Worm (Caenorhabditis elegans) whole organism, young adult: Measurements from ENCODE around the gene clec-66.

Experiments
- B0261.1 ChIP-seq: sonication (generic microtip); optimal IDR thresholded peaks from 2 replicates; lab custom pipeline; 2016; ENCODE audit warnings: mild to moderate bottlenecking, missing genetic modification characterization, moderate library complexity, missing compliant biosample characterization
- F10E7.11 ChIP-seq: sonication (generic microtip); optimal IDR thresholded peaks from 2 replicates; lab custom pipeline; 2017; ENCODE audit warnings: mild to moderate bottlenecking, missing genetic modification characterization, moderate library complexity, missing compliant biosample characterization
- F22D6.2 ChIP-seq: sonication (generic microtip); optimal IDR thresholded peaks from 2 replicates; lab custom pipeline; 2016; ENCODE audit warnings: mild to moderate bottlenecking, missing genetic modification characterization, missing compliant biosample characterization
- F33H1.4 ChIP-seq: fragments of 200-800 bp; sonication (Bioruptor generic); IDR thresholded peaks from 2 replicates; pipeline ENCODE4 v1.3.6; 2022; ENCODE audit warnings: missing genetic modification reagents, missing genetic modification characterization, missing compliant biosample characterization
- F39B2.1 ChIP-seq: fragments of 200-800 bp; sonication (Bioruptor generic); IDR thresholded peaks from 2 replicates; pipeline ENCODE4 v1.3.6; 2022; ENCODE audit warnings: missing genetic modification reagents, missing genetic modification characterization, missing compliant biosample characterization
- F52B5.7 ChIP-seq: sonication (generic microtip); optimal IDR thresholded peaks from 2 replicates; lab custom pipeline; 2016; ENCODE audit warnings: mild to moderate bottlenecking, missing genetic modification characterization, missing compliant biosample characterization
- K12H6.12 ChIP-seq: fragments of 200-800 bp; sonication (Bioruptor generic); optimal IDR thresholded peaks from 2 replicates; lab custom pipeline; 2018; ENCODE audit warnings: mild to moderate bottlenecking, missing genetic modification characterization, missing compliant biosample characterization
- T26A5.8 ChIP-seq: sonication (generic microtip); optimal IDR thresholded peaks from 2 replicates; lab custom pipeline; 2016; ENCODE audit warnings: missing genetic modification characterization, missing compliant biosample characterization
- Y53G8AR.9 ChIP-seq: fragments of 200-800 bp; sonication (Bioruptor generic); conservative IDR thresholded peaks from 2 replicates; pipeline ENCODE4 v1.3.6; 2022; ENCODE audit warnings: missing genetic modification reagents, missing genetic modification characterization, missing compliant biosample characterization
- Y67H2A.10 ChIP-seq: fragments of 200-800 bp; sonication (Bioruptor generic); conservative IDR thresholded peaks from 2 replicates; pipeline ENCODE4 v1.3.6; 2022; ENCODE audit warnings: missing genetic modification reagents, missing genetic modification characterization, missing compliant biosample characterization
- aptf-2 ChIP-seq: fragments of 200-800 bp; sonication (Bioruptor generic); conservative IDR thresholded peaks from 2 replicates; pipeline ENCODE4 v1.3.6; 2022; ENCODE audit warnings: missing genetic modification reagents, missing genetic modification characterization, missing compliant biosample characterization
- attf-5 ChIP-seq: fragments of 200-800 bp; sonication (Bioruptor generic); optimal IDR thresholded peaks from 2 replicates; lab custom pipeline; 2018; ENCODE audit warnings: mild to moderate bottlenecking, missing genetic modification characterization, missing compliant biosample characterization
- attf-6 ChIP-seq: fragments of 200-800 bp; sonication (Bioruptor generic); IDR thresholded peaks from 2 replicates; pipeline ENCODE4 v1.3.6; 2022; ENCODE audit warnings: missing genetic modification reagents, missing genetic modification characterization, missing compliant biosample characterization
- ccch-3 ChIP-seq: fragments of 200-800 bp; sonication (Bioruptor generic); optimal IDR thresholded peaks from 2 replicates; lab custom pipeline; 2018; ENCODE audit warnings: mild to moderate bottlenecking, missing genetic modification characterization, missing compliant biosample characterization
- cebp-1 ChIP-seq, 2 experiments: fragments of 200-800 bp in 1 of 2; sonication (Bioruptor generic) in 1 of 2; sonication (generic microtip) in 1 of 2; IDR thresholded peaks in 1 of 2; optimal IDR thresholded peaks in 1 of 2; 2 replicates each; pipeline versions ENCODE4 v1.3.6 to Lab custom; 2017 to 2022; ENCODE audit warnings: missing compliant biosample characterization in 2 of 2, missing genetic modification characterization in 2 of 2, mild to moderate bottlenecking in 1 of 2, missing genetic modification reagents in 1 of 2, moderate library complexity in 1 of 2
- cebp-2 ChIP-seq: fragments of 200-800 bp; sonication (Bioruptor generic); IDR thresholded peaks from 2 replicates; pipeline ENCODE4 v1.3.6; 2022; ENCODE audit warnings: missing genetic modification characterization, missing compliant biosample characterization
- ceh-40 ChIP-seq: fragments of 200-800 bp; sonication (Bioruptor generic); IDR thresholded peaks from 2 replicates; pipeline ENCODE4 v1.3.6; 2022; ENCODE audit warnings: missing genetic modification characterization, missing compliant biosample characterization
- ceh-91 ChIP-seq: fragments of 200-800 bp; sonication (Bioruptor generic); IDR thresholded peaks from 2 replicates; pipeline ENCODE4 v1.3.6; 2022; ENCODE audit warnings: missing genetic modification reagents, missing genetic modification characterization, missing compliant biosample characterization
- die-1 ChIP-seq: sonication (generic microtip); optimal IDR thresholded peaks from 2 replicates; lab custom pipeline; 2016; ENCODE audit warnings: missing genotype, mild to moderate bottlenecking, missing genetic modification characterization, missing compliant biosample characterization
- ekl-4 ChIP-seq: fragments of 200-800 bp; sonication (Bioruptor generic); IDR thresholded peaks from 2 replicates; pipeline ENCODE4 v1.3.6; 2022; ENCODE audit warnings: missing genetic modification reagents, missing genetic modification characterization, missing compliant biosample characterization
- hlh-26 ChIP-seq: fragments of 200-800 bp; sonication (Bioruptor generic); conservative IDR thresholded peaks from 2 replicates; pipeline ENCODE4 v1.3.6; 2022; ENCODE audit warnings: missing genetic modification reagents, missing genetic modification characterization, missing compliant biosample characterization
- hmg-1.2 ChIP-seq: fragments of 200-800 bp; sonication (Bioruptor generic); IDR thresholded peaks from 2 replicates; pipeline ENCODE4 v1.3.6; 2022; ENCODE audit warnings: missing genetic modification reagents, missing genetic modification characterization, missing compliant biosample characterization
- hrde-1 ChIP-seq: sonication (generic microtip); optimal IDR thresholded peaks from 2 replicates; lab custom pipeline; 2016; ENCODE audit warnings: missing genetic modification characterization, mild to moderate bottlenecking, missing compliant biosample characterization, moderate library complexity, missing genotype, missing genetic modification reagents, borderline replicate concordance
- hsf-1 ChIP-seq: fragments of 200-800 bp; sonication (Bioruptor generic); IDR thresholded peaks from 2 replicates; pipeline ENCODE4 v1.3.6; 2022; ENCODE audit warnings: missing genetic modification reagents, missing genetic modification characterization, missing compliant biosample characterization
- let-526 ChIP-seq: fragments of 200-800 bp; sonication (Bioruptor generic); IDR thresholded peaks from 2 replicates; pipeline ENCODE4 v1.3.6; 2022; ENCODE audit warnings: missing genetic modification reagents, missing genetic modification characterization, missing compliant biosample characterization
- lin-54 ChIP-seq: fragments of 200-800 bp; sonication (Bioruptor generic); optimal IDR thresholded peaks from 2 replicates; lab custom pipeline; 2018; ENCODE audit warnings: mild to moderate bottlenecking, missing genetic modification characterization, missing compliant biosample characterization
- madf-3 ChIP-seq: fragments of 200-800 bp; sonication (Bioruptor generic); IDR thresholded peaks from 2 replicates; pipeline ENCODE4 v1.3.6; 2022; ENCODE audit warnings: missing genetic modification reagents, missing genetic modification characterization, missing compliant biosample characterization
- madf-6 ChIP-seq: fragments of 200-800 bp; sonication (Bioruptor generic); IDR thresholded peaks from 2 replicates; pipeline ENCODE4 v1.3.6; 2022; ENCODE audit warnings: missing genetic modification reagents, missing genetic modification characterization, missing compliant biosample characterization
- nfyb-1 ChIP-seq: fragments of 200-800 bp; sonication (Bioruptor generic); IDR thresholded peaks from 2 replicates; pipeline ENCODE4 v1.3.6; 2022; ENCODE audit warnings: missing genetic modification reagents, missing genetic modification characterization, missing compliant biosample characterization
- nhr-179 ChIP-seq: sonication (generic microtip); optimal IDR thresholded peaks from 2 replicates; lab custom pipeline; 2016; ENCODE audit warnings: mild to moderate bottlenecking, missing genetic modification characterization, missing compliant biosample characterization
- nhr-80 ChIP-seq: sonication (generic microtip); optimal IDR thresholded peaks from 2 replicates; lab custom pipeline; 2016; ENCODE audit warnings: missing genetic modification characterization, missing compliant biosample characterization
- rpc-1 ChIP-seq, 2 experiments: fragments of 150-350 bp in 1 of 2; sonication (generic microtip) in 1 of 2; optimal IDR thresholded peaks; 2 replicates each; lab custom pipeline; 2014 to 2018; ENCODE audit warnings: missing biosample characterization in 1 of 2, missing genetic modification characterization in 1 of 2, missing genetic modification reagents in 1 of 2, missing genotype in 1 of 2
- sea-2 ChIP-seq: fragments of 200-800 bp; sonication (Bioruptor generic); IDR thresholded peaks from 2 replicates; pipeline ENCODE4 v1.3.6; 2022; ENCODE audit warnings: missing genetic modification characterization, missing compliant biosample characterization
- snpc-1.3 ChIP-seq: sonication (generic microtip); optimal IDR thresholded peaks from 2 replicates; lab custom pipeline; 2017; ENCODE audit warnings: missing genetic modification characterization, mild to moderate bottlenecking, missing compliant biosample characterization, antibody characterized with exemption, moderate library complexity, missing genotype, missing genetic modification reagents; ENCODE audit not compliant: insufficient read depth
- sptf-2 ChIP-seq: fragments of 200-800 bp; sonication (Bioruptor generic); optimal IDR thresholded peaks from 2 replicates; lab custom pipeline; 2018; ENCODE audit warnings: mild to moderate bottlenecking, missing genetic modification characterization, missing compliant biosample characterization
- ztf-18 ChIP-seq: sonication (generic microtip); optimal IDR thresholded peaks from 2 replicates; lab custom pipeline; 2016; ENCODE audit warnings: missing genotype, mild to moderate bottlenecking, missing genetic modification characterization, missing compliant biosample characterization
- ztf-3 ChIP-seq: fragments of 200-800 bp; sonication (Bioruptor generic); optimal IDR thresholded peaks from 2 replicates; lab custom pipeline; 2018; ENCODE audit warnings: mild to moderate bottlenecking, missing genetic modification characterization, missing compliant biosample characterization

clec-66 gene

DNA sequence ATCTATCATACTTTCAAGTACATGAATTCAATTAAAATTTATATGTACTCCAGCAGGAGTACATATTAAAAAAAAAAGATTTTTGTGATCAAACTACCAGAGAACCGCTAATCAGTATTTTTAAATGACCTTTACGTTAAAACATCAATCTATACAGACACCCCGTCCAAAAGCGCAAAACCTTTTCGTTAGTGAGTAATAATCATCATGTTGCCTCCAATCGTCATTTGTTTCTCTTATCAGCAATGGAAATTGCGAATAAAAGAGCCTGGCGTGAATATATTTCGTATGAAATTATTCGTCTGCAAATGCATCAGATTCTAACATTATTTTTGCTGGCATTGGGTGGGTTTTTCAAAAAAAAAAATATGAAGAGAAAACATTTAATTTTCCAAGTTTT lies at the start of gene clec-66:
Gene clec-66, plus strand, starts transcription at position 225 of the 400 bp plus-strand sequence.
- TF ChIP-seq nhr-80 = peak; percentile 70
- TF ChIP-seq ceh-91 (GFP tag; lab: Robert Waterston, UW) = no peak

DNA sequence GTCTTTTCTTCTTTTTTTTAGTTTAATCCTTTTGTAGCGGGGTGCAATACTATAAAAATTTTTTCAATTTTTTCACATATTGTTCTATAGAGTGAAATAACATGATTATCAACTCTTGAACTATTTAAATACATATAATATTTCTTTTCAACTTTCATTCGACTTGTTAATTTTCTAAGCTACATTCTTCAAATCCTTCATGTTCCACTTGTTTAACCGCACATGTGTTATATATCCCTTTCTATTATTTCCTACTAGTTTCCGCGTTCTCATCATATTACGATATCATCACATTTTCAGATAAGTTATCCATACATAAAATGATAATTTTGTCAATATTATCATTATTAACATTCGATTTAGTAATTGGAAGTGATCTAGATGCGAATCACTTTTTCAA lies 48.3 kb upstream of the clec-66 start, which contains the start of gene Y46G5A.29:
Gene Y46G5A.29, plus strand, starts transcription at position 301 of the 400 bp plus-strand sequence.
- TF ChIP-seq F39B2.1 (GFP tag; lab: Robert Waterston, UW) (no peak), snpc-1.3 (no peak), F10E7.11 (no peak), B0261.1 (tag; lab: Kevin White, UChicago) (no peak), hrde-1 (tag; lab: Kevin White, UChicago) (no peak), lin-54 (GFP tag; lab: Kevin White, UChicago) (no peak), ztf-3 (GFP tag; lab: Kevin White, UChicago) (no peak), cebp-2 (GFP tag; lab: Robert Waterston, UW) (no peak), Y53G8AR.9 (GFP tag; lab: Robert Waterston, UW) (no peak), ztf-18 (tag; lab: Kevin White, UChicago) (no peak), ceh-40 (GFP tag; lab: Robert Waterston, UW) (no peak), sptf-2 (GFP tag; lab: Kevin White, UChicago) (no peak), rpc-1 (optimal IDR thresholded peaks at IDR 0.05; lab: Kevin White, UChicago) (no peak), rpc-1 (tag; optimal IDR thresholded peaks at IDR 0.05; lab: Kevin White, UChicago) (no peak), hlh-26 (no peak)

DNA sequence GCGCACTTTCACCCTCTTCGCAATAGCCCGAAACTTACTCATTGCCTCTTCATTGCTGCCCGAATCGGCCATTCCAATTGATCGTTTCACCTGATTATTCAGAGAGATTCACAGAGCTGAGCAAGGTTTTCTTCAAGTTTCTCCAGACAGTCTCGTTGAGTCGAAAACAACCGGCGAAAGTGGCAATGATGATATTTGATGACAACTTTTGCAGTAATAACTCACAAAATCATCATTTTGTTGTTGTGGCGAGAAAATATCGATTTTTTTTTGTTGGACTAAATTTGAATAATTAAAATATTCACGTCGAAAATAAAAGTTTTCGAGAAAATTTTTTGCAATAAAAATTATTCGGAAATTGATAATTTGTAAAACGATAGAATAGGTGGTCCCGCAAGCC lies 38.6 kb upstream of the clec-66 start, which contains the start of gene snf-5:
Gene snf-5, minus strand, starts transcription at position 182 of the 400 bp plus-strand sequence.
- TF ChIP-seq snpc-1.3 (no peak), ztf-3 (GFP tag; lab: Kevin White, UChicago) (no peak), K12H6.12 (no peak), cebp-1 (GFP tag; IDR thresholded peaks at IDR 0.05; lab: Robert Waterston, UW) (no peak), cebp-1 (tag; optimal IDR thresholded peaks at IDR 0.05; lab: Kevin White, UChicago) (no peak), F22D6.2 (no peak)

DNA sequence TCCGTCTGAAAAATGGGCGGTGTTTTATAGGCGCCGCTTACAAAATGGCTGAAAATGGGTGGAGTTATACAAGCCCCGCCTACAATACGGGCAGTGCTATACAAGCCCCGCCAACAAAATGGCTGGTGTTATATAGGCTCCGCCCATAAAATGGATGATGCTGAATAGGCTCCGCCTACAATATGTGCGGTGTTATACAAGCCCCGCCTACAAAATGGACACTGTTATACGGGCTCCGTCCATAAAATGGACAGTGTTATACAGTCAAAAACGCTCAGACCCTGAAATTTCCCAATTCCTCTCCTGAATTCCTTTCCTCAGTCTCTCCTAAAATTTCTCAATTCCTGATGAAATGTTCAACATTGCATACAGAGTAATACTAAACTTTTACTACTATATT lies 38.1 kb upstream of the clec-66 start:
- TF ChIP-seq attf-6 = peak; percentile 36; the same call in 1 of the 2 replicates
- TF ChIP-seq F52B5.7 = peak; percentile 17
- TF ChIP-seq hsf-1 (GFP tag; lab: Robert Waterston, UW) = 0 out of 2 replicates have a peak, but pooled peaks have one; percentile 30
- TF ChIP-seq Y67H2A.10 = no peak
- TF ChIP-seq ekl-4 (GFP tag; lab: Robert Waterston, UW) = peak; percentile 18; the same call in 1 of the 2 replicates
- 0 out of 2 replicates have a peak, but pooled peaks have one; percentile 15 for TF ChIP-seq nfyb-1 (GFP tag; lab: Robert Waterston, UW)
- 0 out of 2 replicates have a peak, but pooled peaks have one; percentile 10 for TF ChIP-seq aptf-2
- TF ChIP-seq nhr-179 (tag; lab: Kevin White, UChicago) = no peak
- no peak for TF ChIP-seq attf-5 (GFP tag; lab: Kevin White, UChicago)
- TF ChIP-seq madf-3 (GFP tag; lab: Robert Waterston, UW) = peak; percentile 78; the same call in 1 of the 2 replicates
- TF ChIP-seq F33H1.4 (GFP tag; lab: Robert Waterston, UW) = 0 out of 2 replicates have a peak, but pooled peaks have one; percentile 5

DNA sequence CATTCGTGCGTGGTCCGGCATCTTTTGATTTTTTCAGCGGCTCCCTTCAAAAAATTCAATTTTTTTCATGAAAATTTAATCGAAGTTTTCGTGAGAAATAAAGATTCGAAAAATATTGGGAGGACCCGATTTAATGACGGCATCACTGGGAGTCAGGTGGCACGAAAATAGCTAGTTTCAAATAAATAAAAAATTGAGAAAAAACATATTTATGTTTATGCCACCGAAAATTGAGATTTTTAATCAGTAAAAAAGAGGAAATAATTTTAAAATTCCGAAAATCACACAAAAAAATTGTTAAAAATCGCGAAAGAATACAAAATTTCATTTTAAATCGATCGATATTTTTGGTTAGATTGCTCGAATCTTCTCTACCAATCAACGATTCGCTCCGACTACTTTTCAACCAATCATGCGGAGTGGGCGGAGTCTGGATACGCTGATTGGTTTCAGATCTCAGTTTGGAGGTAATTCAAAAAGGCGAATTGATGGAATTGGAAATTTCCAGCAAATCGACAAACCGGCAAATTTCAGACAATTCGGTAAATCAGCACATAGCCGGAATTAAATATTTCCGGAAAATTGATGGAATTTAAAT lies 26.0 kb upstream of the clec-66 start, which contains the start of gene gsy-1:
Gene gsy-1, minus strand, starts transcription at position 51 of the 598 bp plus-strand sequence.
- TF ChIP-seq ceh-40 (GFP tag; lab: Robert Waterston, UW) = no peak
- no peak for TF ChIP-seq hmg-1.2 (GFP tag; lab: Robert Waterston, UW)
- no peak for TF ChIP-seq ccch-3
- no peak for TF ChIP-seq B0261.1 (tag; lab: Kevin White, UChicago)
- TF ChIP-seq hlh-26 = no peak
- TF ChIP-seq nfyb-1 (GFP tag; lab: Robert Waterston, UW) = 0 out of 2 replicates have a peak, but pooled peaks have one; percentile 48
- 0 out of 2 replicates have a peak, but pooled peaks have one; percentile 17 for TF ChIP-seq madf-6 (GFP tag; lab: Robert Waterston, UW)
- no peak for TF ChIP-seq T26A5.8 (tag; lab: Kevin White, UChicago)
- no peak for TF ChIP-seq die-1 (tag; lab: Kevin White, UChicago)
- TF ChIP-seq let-526 (GFP tag; lab: Robert Waterston, UW) = no peak
- TF ChIP-seq sea-2 (GFP tag; lab: Robert Waterston, UW) = no peak
- TF ChIP-seq ekl-4 (GFP tag; lab: Robert Waterston, UW) = no peak
- TF ChIP-seq cebp-1 (GFP tag; IDR thresholded peaks at IDR 0.05; lab: Robert Waterston, UW) = no peak
- no peak for TF ChIP-seq cebp-1 (tag; optimal IDR thresholded peaks at IDR 0.05; lab: Kevin White, UChicago)
